Fruit fly (Drosophila melanogaster): ENCODE measurements around the gene yellow-k.

Gene yellow-k

DNA sequence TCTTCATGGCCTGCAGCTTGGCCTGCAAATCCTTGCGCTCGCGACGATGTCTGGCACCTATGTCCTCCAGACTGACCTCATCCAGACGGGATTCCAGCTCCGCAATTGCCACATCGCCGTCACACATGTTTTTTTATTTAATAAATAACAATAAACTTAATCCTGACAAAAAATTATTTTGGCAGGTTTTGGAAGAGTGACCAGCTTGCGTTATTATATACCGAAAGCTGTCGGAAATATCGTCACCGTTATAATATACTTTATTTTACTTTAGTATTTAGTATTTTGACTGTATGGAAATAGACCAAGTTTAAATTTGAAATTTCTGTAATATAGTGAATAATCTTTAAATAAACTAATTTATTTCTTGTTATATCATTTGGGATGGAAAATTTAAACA, 15.7 kb upstream of the yellow-k start, which contains the start of gene CG7857 (continued):
- no peak for TF ChIP-seq NC2β (GFP tag; optimal IDR thresholded peaks at IDR 0.05)
- TF ChIP-seq Dll (GFP tag; IDR thresholded peaks at IDR 0.05; ENCODE audit: partially characterized antibody): peak; percentile 40; the same call in 1 of the 4 replicates
- TF ChIP-seq Dp (GFP tag; optimal IDR thresholded peaks at IDR 0.05): peak; percentile 72
- peak; percentile 32 for TF ChIP-seq MESR4 (GFP tag; optimal IDR thresholded peaks at IDR 0.05)
- peak; percentile 14 for TF ChIP-seq CG4617 (GFP tag; optimal IDR thresholded peaks at IDR 0.05; ENCODE audit: borderline replicate concordance)
- TF ChIP-seq en (GFP tag; optimal IDR thresholded peaks at IDR 0.05): no peak
- TF ChIP-seq stwl (tag; optimal IDR thresholded peaks at IDR 0.05): peak; percentile 78
- no peak for TF ChIP-seq CG33213 (GFP tag; optimal IDR thresholded peaks at IDR 0.05)
- TF ChIP-seq caup (GFP tag; optimal IDR thresholded peaks at IDR 0.05; ENCODE audit: severe bottlenecking): no peak
- peak; percentile 58 for TF ChIP-seq CG9797 (GFP tag; optimal IDR thresholded peaks at IDR 0.05)
- TF ChIP-seq CkIIα-i1 (GFP tag; IDR thresholded peaks at IDR 0.05): no peak
- peak; percentile 63 for TF ChIP-seq MBD-R2 (GFP tag; IDR thresholded peaks at IDR 0.05)
- TF ChIP-seq Mrtf (GFP tag; IDR thresholded peaks at IDR 0.05): no peak
- no peak for TF ChIP-seq tna (GFP tag; IDR thresholded peaks at IDR 0.05; ENCODE audit: partially characterized antibody)
- peak; percentile 64 for TF ChIP-seq CG14710 (tag; optimal IDR thresholded peaks at IDR 0.05)

DNA sequence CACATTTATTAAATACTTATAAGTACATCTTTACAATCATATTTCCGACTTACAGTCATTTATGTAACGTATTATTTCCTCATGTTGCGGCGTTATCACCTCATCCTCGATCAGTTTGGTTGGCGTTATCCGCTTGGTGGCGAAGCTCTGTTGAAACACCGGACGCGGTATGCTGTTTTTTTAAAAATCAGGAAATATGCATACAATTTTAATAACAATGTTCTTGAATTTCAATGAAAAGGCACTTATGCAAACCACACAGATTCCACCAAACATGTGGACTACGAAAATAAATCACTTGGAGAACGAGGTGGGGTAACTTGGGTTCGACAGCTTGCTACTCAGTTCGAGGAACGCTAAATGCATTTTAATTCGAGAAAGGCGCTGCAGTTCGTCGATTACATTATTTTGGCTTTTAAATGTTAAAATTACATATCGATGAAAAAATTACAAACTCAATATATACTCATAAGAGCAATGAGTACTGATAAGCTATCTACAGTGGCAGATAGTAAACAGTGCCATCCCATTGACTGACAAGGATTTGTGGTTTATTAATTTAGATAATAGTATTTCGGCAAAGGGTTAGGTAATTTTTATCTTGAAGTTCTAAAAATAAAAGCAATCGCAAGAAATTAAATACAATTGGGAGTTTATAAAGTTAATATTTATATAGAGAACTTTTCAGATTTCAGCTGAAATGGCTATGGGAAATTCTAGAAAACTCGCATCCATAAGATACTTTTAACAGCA, 14.1 kb upstream of the yellow-k start:
- no peak for TF ChIP-seq vvl (GFP tag; IDR thresholded peaks at IDR 0.05)
- TF ChIP-seq sens (GFP tag): peak; percentile 66
- no peak for TF ChIP-seq CG17568 (GFP tag; optimal IDR thresholded peaks at IDR 0.05)
- TF ChIP-seq CG15269 (tag; optimal IDR thresholded peaks at IDR 0.05): no peak
- TF ChIP-seq Sry-β (GFP tag; optimal IDR thresholded peaks at IDR 0.05): no peak
- no peak for TF ChIP-seq sna (GFP tag; IDR thresholded peaks at IDR 0.05; ENCODE audit: partially characterized antibody)
- no peak for TF ChIP-seq nau (GFP tag; optimal IDR thresholded peaks at IDR 0.05)
- TF ChIP-seq Ets97D (GFP tag; optimal IDR thresholded peaks at IDR 0.05): no peak
- no peak for TF ChIP-seq CG4820 (GFP tag; optimal IDR thresholded peaks at IDR 0.05)
- TF ChIP-seq trh (GFP tag; optimal IDR thresholded peaks at IDR 0.05): no peak
- no peak for TF ChIP-seq ap (GFP tag; IDR thresholded peaks at IDR 0.05)
- TF ChIP-seq fd3F (GFP tag; optimal IDR thresholded peaks at IDR 0.05): no peak
- TF ChIP-seq CG9876 (GFP tag; optimal IDR thresholded peaks at IDR 0.05): no peak
- no peak for TF ChIP-seq Oli (tag; optimal IDR thresholded peaks at IDR 0.05)
- no peak for TF ChIP-seq CG5245 (GFP tag; optimal IDR thresholded peaks at IDR 0.05)
- no peak for TF ChIP-seq CG15696 (tag; optimal IDR thresholded peaks at IDR 0.05)
- no peak for TF ChIP-seq odd (GFP tag; optimal IDR thresholded peaks at IDR 0.05)
- TF ChIP-seq zfh2 (GFP tag; optimal IDR thresholded peaks at IDR 0.05): no peak
- no peak for TF ChIP-seq CG31365 (tag; optimal IDR thresholded peaks at IDR 0.05)
- TF ChIP-seq her (GFP tag; optimal IDR thresholded peaks at IDR 0.05): no peak
- TF ChIP-seq Med (GFP tag): peak; percentile 21
- TF ChIP-seq BtbVII (GFP tag; optimal IDR thresholded peaks at IDR 0.05): peak; percentile 11
- TF ChIP-seq ERR (GFP tag; optimal IDR thresholded peaks at IDR 0.05): no peak
- no peak for TF ChIP-seq CG8924 (tag; optimal IDR thresholded peaks at IDR 0.05)
- TF ChIP-seq Tbp (GFP tag; optimal IDR thresholded peaks at IDR 0.05): no peak
- TF ChIP-seq zf30C (GFP tag; optimal IDR thresholded peaks at IDR 0.05): no peak
- no peak for TF ChIP-seq ab (GFP tag; optimal IDR thresholded peaks at IDR 0.05)
- TF ChIP-seq mirr (GFP tag; optimal IDR thresholded peaks at IDR 0.05): peak; percentile 8
- TF ChIP-seq CG10431 (GFP tag; optimal IDR thresholded peaks at IDR 0.05): no peak
- no peak for TF ChIP-seq CG34422 (GFP tag; IDR thresholded peaks at IDR 0.05)
- TF ChIP-seq nerfin-1 (tag; optimal IDR thresholded peaks at IDR 0.05): no peak
- TF ChIP-seq inv (GFP tag; IDR thresholded peaks at IDR 0.05; ENCODE audit: partially characterized antibody): no peak
- TF ChIP-seq CG9215 (GFP tag; IDR thresholded peaks at IDR 0.05): no peak
- no peak for TF ChIP-seq tup (GFP tag; optimal IDR thresholded peaks at IDR 0.05)

Measured in whole organism, embryonic.